Fruit fly (Drosophila melanogaster): ENCODE measurements around the gene robo2.

The robo2 gene

dm6 chr2L:1405573-1405972 lies 14.7 kb downstream of the robo2 start (continued):
- TF ChIP-seq CG7368 (GFP tag; optimal IDR thresholded peaks at IDR 0.05) (no peak), Hr39 (GFP tag; optimal IDR thresholded peaks at IDR 0.05) (peak; percentile 49), CG9139 (GFP tag; optimal IDR thresholded peaks at IDR 0.05) (peak; percentile 8), esn (GFP tag; optimal IDR thresholded peaks at IDR 0.05) (peak; percentile 59), ss (GFP tag; optimal IDR thresholded peaks at IDR 0.05) (peak in 1 of 2 experiments; percentile 51), Blimp-1 (GFP tag; optimal IDR thresholded peaks at IDR 0.05) (no peak), Sox102F (GFP tag; optimal IDR thresholded peaks at IDR 0.05) (no peak), fkh (GFP tag; optimal IDR thresholded peaks at IDR 0.05) (no peak), Hr4 (GFP tag; optimal IDR thresholded peaks at IDR 0.05) (no peak), Eip93F (GFP tag; optimal IDR thresholded peaks at IDR 0.05) (no peak), net (GFP tag; optimal IDR thresholded peaks at IDR 0.05) (no peak), Ets96B (tag; optimal IDR thresholded peaks at IDR 0.05) (peak; percentile 34), CG11762 (GFP tag; optimal IDR thresholded peaks at IDR 0.05; ENCODE audit: insufficient read depth) (no peak), CG8319 (GFP tag; optimal IDR thresholded peaks at IDR 0.05) (no peak), CG34406 (GFP tag; optimal IDR thresholded peaks at IDR 0.05) (peak; percentile 42), CG6792 (GFP tag; optimal IDR thresholded peaks at IDR 0.05) (peak; percentile 49), CG3919 (GFP tag; optimal IDR thresholded peaks at IDR 0.05) (peak; percentile 40), CG4318 (GFP tag; optimal IDR thresholded peaks at IDR 0.05) (no peak)

DNA sequence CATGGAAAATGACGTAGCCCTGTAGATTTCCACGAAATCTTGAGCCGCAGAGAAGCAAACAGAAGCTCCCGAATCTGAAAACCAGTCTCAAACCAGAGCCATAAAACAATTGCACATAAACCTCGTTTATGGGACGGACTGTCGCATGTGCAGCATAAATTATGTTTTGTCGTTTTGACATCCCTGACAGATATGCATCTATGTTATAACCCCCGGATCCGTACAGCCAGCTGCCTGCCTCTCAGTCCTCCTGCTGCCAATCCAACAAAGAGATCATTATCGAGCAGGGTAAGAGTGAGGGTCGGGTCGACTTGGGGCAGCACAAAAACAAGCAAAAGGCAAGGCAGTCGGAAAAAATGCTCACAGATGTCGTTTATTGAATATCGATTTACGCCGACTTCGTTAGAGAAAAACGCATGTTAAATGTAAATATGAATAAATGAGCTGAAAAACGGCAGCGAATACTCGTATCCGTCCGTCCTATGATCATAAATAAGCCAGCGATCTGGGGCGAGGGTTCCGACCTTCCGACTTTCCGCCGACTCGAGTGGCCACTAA lies 15.3 kb downstream of the robo2 start:
- TF ChIP-seq esn (GFP tag; optimal IDR thresholded peaks at IDR 0.05) (no peak), achi (GFP tag; optimal IDR thresholded peaks at IDR 0.05) (no peak), dsx (GFP tag; optimal IDR thresholded peaks at IDR 0.05; ENCODE audit: poor library complexity, severe bottlenecking) (no peak), CG15336 (GFP tag; IDR thresholded peaks at IDR 0.05) (no peak), CG3919 (GFP tag; optimal IDR thresholded peaks at IDR 0.05) (no peak), CG6854 (GFP tag; optimal IDR thresholded peaks at IDR 0.05) (no peak), acj6 (GFP tag; optimal IDR thresholded peaks at IDR 0.05) (no peak), Eip75B (GFP tag; optimal IDR thresholded peaks at IDR 0.05) (no peak), CG3032 (tag; optimal IDR thresholded peaks at IDR 0.05) (no peak), CG11902 (GFP tag; optimal IDR thresholded peaks at IDR 0.05) (no peak), net (GFP tag; optimal IDR thresholded peaks at IDR 0.05) (no peak), OdsH (GFP tag; optimal IDR thresholded peaks at IDR 0.05) (no peak), vri (GFP tag; optimal IDR thresholded peaks at IDR 0.05) (no peak), Smox (GFP tag; optimal IDR thresholded peaks at IDR 0.05) (no peak), CG8119 (GFP tag; IDR thresholded peaks at IDR 0.05) (no peak), ss (GFP tag; optimal IDR thresholded peaks at IDR 0.05) (no peak), svp (GFP tag) (no peak), Eip93F (GFP tag; optimal IDR thresholded peaks at IDR 0.05) (no peak), CG4318 (GFP tag; optimal IDR thresholded peaks at IDR 0.05) (no peak)

DNA sequence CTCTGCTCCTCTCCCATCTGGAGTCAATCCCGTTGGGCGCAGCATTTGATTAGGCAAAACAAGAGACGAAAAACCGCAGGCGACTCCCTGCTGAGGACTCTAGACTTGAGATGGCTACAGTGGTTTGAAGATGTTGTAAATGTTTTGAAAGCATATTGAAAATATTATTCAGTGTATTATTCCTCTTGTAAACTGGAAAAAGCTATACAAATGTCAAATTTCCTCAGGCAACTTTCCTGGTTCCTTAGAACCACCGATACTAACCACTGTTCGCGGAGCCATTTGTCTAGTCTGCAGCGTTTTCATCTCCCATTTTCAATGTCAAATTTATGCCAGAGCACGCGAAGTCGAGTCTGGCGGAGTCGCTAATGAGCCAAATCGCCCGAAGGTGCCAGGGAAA lies 17.5 kb downstream of the robo2 start:
- TF ChIP-seq CG3032 (tag; optimal IDR thresholded peaks at IDR 0.05) (no peak), CG10669 (GFP tag; optimal IDR thresholded peaks at IDR 0.05) (no peak), Eip78C (GFP tag) (peak; percentile 63), Eip93F (GFP tag; optimal IDR thresholded peaks at IDR 0.05) (no peak), svp (GFP tag) (no peak), CG10631 (GFP tag; optimal IDR thresholded peaks at IDR 0.05) (peak; percentile 28), Blimp-1 (GFP tag; optimal IDR thresholded peaks at IDR 0.05) (no peak), CG32006 (GFP tag; optimal IDR thresholded peaks at IDR 0.05) (peak; percentile 6), salr (GFP tag; optimal IDR thresholded peaks at IDR 0.05) (no peak), Met (GFP tag; optimal IDR thresholded peaks at IDR 0.05) (no peak), achi (GFP tag; optimal IDR thresholded peaks at IDR 0.05) (no peak), CG6854 (GFP tag; optimal IDR thresholded peaks at IDR 0.05) (no peak), CG15336 (GFP tag; IDR thresholded peaks at IDR 0.05) (peak; percentile 36; the same call in 1 of the 2 replicates), CG4318 (GFP tag; optimal IDR thresholded peaks at IDR 0.05) (no peak), Sox102F (GFP tag; optimal IDR thresholded peaks at IDR 0.05) (no peak), CG6163 (GFP tag; IDR thresholded peaks at IDR 0.05) (peak; percentile 41; the same call in 1 of the 3 replicates), Ets21C (GFP tag; optimal IDR thresholded peaks at IDR 0.05) (no peak), fd59A (GFP tag; optimal IDR thresholded peaks at IDR 0.05) (no peak), Hr4 (GFP tag; optimal IDR thresholded peaks at IDR 0.05) (no peak), CG6792 (GFP tag; optimal IDR thresholded peaks at IDR 0.05) (no peak), fkh (GFP tag; optimal IDR thresholded peaks at IDR 0.05) (no peak)
